Worm (Caenorhabditis elegans) whole organism, young adult: ENCODE data around the gene zip-7.

Source experiments
- B0336.3 ChIP-seq: fragments of 200-800 bp; sonication (Bioruptor generic); IDR thresholded peaks from 2 replicates; pipeline ENCODE4 v1.3.6; 2022; ENCODE audit warnings: missing genetic modification characterization, missing compliant biosample characterization
- C17E4.6 ChIP-seq: fragments of 200-800 bp; sonication (Bioruptor generic); IDR thresholded peaks from 2 replicates; pipeline ENCODE4 v1.3.6; 2022; ENCODE audit warnings: missing genetic modification reagents, missing genetic modification characterization, missing compliant biosample characterization
- F22D6.2 ChIP-seq: sonication (generic microtip); optimal IDR thresholded peaks from 2 replicates; lab custom pipeline; 2016; ENCODE audit warnings: mild to moderate bottlenecking, missing genetic modification characterization, missing compliant biosample characterization
- F33H1.4 ChIP-seq: fragments of 200-800 bp; sonication (Bioruptor generic); IDR thresholded peaks from 2 replicates; pipeline ENCODE4 v1.3.6; 2022; ENCODE audit warnings: missing genetic modification reagents, missing genetic modification characterization, missing compliant biosample characterization
- F52B5.7 ChIP-seq: sonication (generic microtip); optimal IDR thresholded peaks from 2 replicates; lab custom pipeline; 2016; ENCODE audit warnings: mild to moderate bottlenecking, missing genetic modification characterization, missing compliant biosample characterization
- K11D2.4 ChIP-seq: fragments of 200-800 bp; sonication (Bioruptor generic); IDR thresholded peaks from 2 replicates; pipeline ENCODE4 v1.3.6; 2022; ENCODE audit warnings: missing genetic modification reagents, missing genetic modification characterization, missing compliant biosample characterization
- T26A5.8 ChIP-seq: sonication (generic microtip); optimal IDR thresholded peaks from 2 replicates; lab custom pipeline; 2016; ENCODE audit warnings: missing genetic modification characterization, missing compliant biosample characterization
- Y53G8AR.9 ChIP-seq: fragments of 200-800 bp; sonication (Bioruptor generic); conservative IDR thresholded peaks from 2 replicates; pipeline ENCODE4 v1.3.6; 2022; ENCODE audit warnings: missing genetic modification reagents, missing genetic modification characterization, missing compliant biosample characterization
- Y56A3A.18 ChIP-seq: fragments of 200-800 bp; sonication (Bioruptor generic); IDR thresholded peaks from 2 replicates; pipeline ENCODE4 v1.3.6; 2022; ENCODE audit warnings: missing genetic modification reagents, missing genetic modification characterization, missing compliant biosample characterization
- Y95B8A.8 ChIP-seq: fragments of 200-800 bp; sonication (Bioruptor generic); IDR thresholded peaks from 2 replicates; pipeline ENCODE4 v1.3.6; 2022; ENCODE audit warnings: missing genetic modification reagents, missing genetic modification characterization, missing compliant biosample characterization
- ceh-58 ChIP-seq: fragments of 200-800 bp; sonication (Bioruptor generic); IDR thresholded peaks from 2 replicates; pipeline ENCODE4 v1.3.6; 2022; ENCODE audit warnings: missing genetic modification characterization, missing compliant biosample characterization
- die-1 ChIP-seq: sonication (generic microtip); optimal IDR thresholded peaks from 2 replicates; lab custom pipeline; 2016; ENCODE audit warnings: missing genotype, mild to moderate bottlenecking, missing genetic modification characterization, missing compliant biosample characterization
- dox-1 ChIP-seq: fragments of 200-800 bp; sonication (Bioruptor generic); IDR thresholded peaks from 2 replicates; pipeline ENCODE4 v1.3.6; 2022; ENCODE audit warnings: missing genetic modification reagents, missing genetic modification characterization, missing compliant biosample characterization
- ekl-4 ChIP-seq: fragments of 200-800 bp; sonication (Bioruptor generic); IDR thresholded peaks from 2 replicates; pipeline ENCODE4 v1.3.6; 2022; ENCODE audit warnings: missing genetic modification reagents, missing genetic modification characterization, missing compliant biosample characterization
- fkh-3 ChIP-seq: sonication (generic microtip); optimal IDR thresholded peaks from 2 replicates; lab custom pipeline; 2016; ENCODE audit warnings: mild to moderate bottlenecking, missing genetic modification characterization, missing compliant biosample characterization
- hlh-12 ChIP-seq: sonication (generic microtip); optimal IDR thresholded peaks from 2 replicates; lab custom pipeline; 2016; ENCODE audit warnings: missing genetic modification characterization, missing compliant biosample characterization
- hmg-1.2 ChIP-seq: fragments of 200-800 bp; sonication (Bioruptor generic); IDR thresholded peaks from 2 replicates; pipeline ENCODE4 v1.3.6; 2022; ENCODE audit warnings: missing genetic modification reagents, missing genetic modification characterization, missing compliant biosample characterization
- hsf-1 ChIP-seq: fragments of 200-800 bp; sonication (Bioruptor generic); IDR thresholded peaks from 2 replicates; pipeline ENCODE4 v1.3.6; 2022; ENCODE audit warnings: missing genetic modification reagents, missing genetic modification characterization, missing compliant biosample characterization
- lag-1 ChIP-seq: fragments of 200-800 bp; sonication (Bioruptor generic); IDR thresholded peaks from 2 replicates; pipeline ENCODE4 v1.3.6; 2022; ENCODE audit warnings: missing genetic modification reagents, missing genetic modification characterization, missing compliant biosample characterization
- let-607 ChIP-seq, 2 experiments: fragments of 200-800 bp in 1 of 2; sonication (Bioruptor generic) in 1 of 2; sonication (generic microtip) in 1 of 2; optimal IDR thresholded peaks; 2 replicates each; lab custom pipeline; 2016 to 2018; ENCODE audit warnings: mild to moderate bottlenecking in 2 of 2, missing compliant biosample characterization in 2 of 2, missing genetic modification characterization in 2 of 2, moderate library complexity in 2 of 2, missing genotype in 1 of 2
- lin-26 ChIP-seq: fragments of 200-800 bp; sonication (Bioruptor generic); IDR thresholded peaks from 2 replicates; pipeline ENCODE4 v1.3.6; 2022; ENCODE audit warnings: missing genetic modification reagents, missing genetic modification characterization, missing compliant biosample characterization
- lin-35 ChIP-seq, 3 experiments: fragments of 150-350 bp in 2 of 3; sonication (generic microtip) in 1 of 3; optimal IDR thresholded peaks; 2 replicates each; lab custom pipeline; 2014 to 2018; ENCODE audit warnings: missing biosample characterization in 3 of 3, missing genetic modification characterization in 3 of 3, missing genetic modification reagents in 3 of 3
- lin-40 ChIP-seq: sonication (generic microtip); optimal IDR thresholded peaks from 2 replicates; lab custom pipeline; 2016; ENCODE audit warnings: missing genetic modification characterization, mild to moderate bottlenecking, missing compliant biosample characterization, missing genotype, missing genetic modification reagents
- lin-54 ChIP-seq: fragments of 200-800 bp; sonication (Bioruptor generic); optimal IDR thresholded peaks from 2 replicates; lab custom pipeline; 2018; ENCODE audit warnings: mild to moderate bottlenecking, missing genetic modification characterization, missing compliant biosample characterization
- lir-1 ChIP-seq: fragments of 200-800 bp; sonication (Bioruptor generic); conservative IDR thresholded peaks from 2 replicates; pipeline ENCODE4 v1.3.6; 2022; ENCODE audit warnings: missing genetic modification reagents, missing genetic modification characterization, missing compliant biosample characterization
- lsy-27 ChIP-seq: sonication (generic microtip); optimal IDR thresholded peaks from 2 replicates; lab custom pipeline; 2017; ENCODE audit warnings: missing genetic modification characterization, mild to moderate bottlenecking, missing compliant biosample characterization, antibody characterized with exemption, missing genotype, borderline replicate concordance; ENCODE audit not compliant: insufficient read depth
- madf-6 ChIP-seq: fragments of 200-800 bp; sonication (Bioruptor generic); IDR thresholded peaks from 2 replicates; pipeline ENCODE4 v1.3.6; 2022; ENCODE audit warnings: missing genetic modification reagents, missing genetic modification characterization, missing compliant biosample characterization
- madf-8 ChIP-seq: fragments of 200-800 bp; sonication (Bioruptor generic); conservative IDR thresholded peaks from 2 replicates; pipeline ENCODE4 v1.3.6; 2022; ENCODE audit warnings: missing genetic modification reagents, missing genetic modification characterization, missing compliant biosample characterization
- mes-4 ChIP-seq: sonication (generic microtip); optimal IDR thresholded peaks from 2 replicates; lab custom pipeline; 2016; ENCODE audit warnings: missing genotype, missing genetic modification characterization, missing compliant biosample characterization
- mxl-1 ChIP-seq: sonication (generic microtip); optimal IDR thresholded peaks from 2 replicates; lab custom pipeline; 2016; ENCODE audit warnings: missing genetic modification characterization, missing compliant biosample characterization
- nhr-179 ChIP-seq: sonication (generic microtip); optimal IDR thresholded peaks from 2 replicates; lab custom pipeline; 2016; ENCODE audit warnings: mild to moderate bottlenecking, missing genetic modification characterization, missing compliant biosample characterization
- nhr-90 ChIP-seq: sonication (generic microtip); optimal IDR thresholded peaks from 2 replicates; lab custom pipeline; 2016; ENCODE audit warnings: missing genotype, mild to moderate bottlenecking, missing genetic modification characterization, missing compliant biosample characterization
- pbrm-1 ChIP-seq: fragments of 200-800 bp; sonication (Bioruptor generic); IDR thresholded peaks from 2 replicates; pipeline ENCODE4 v1.3.6; 2022; ENCODE audit warnings: missing genetic modification reagents, missing genetic modification characterization, missing compliant biosample characterization
- repo-1 ChIP-seq: sonication (generic microtip); optimal IDR thresholded peaks from 2 replicates; lab custom pipeline; 2017; ENCODE audit warnings: mild to moderate bottlenecking, missing genetic modification characterization, missing compliant biosample characterization
- snpc-3.4 ChIP-seq: sonication (generic microtip); optimal IDR thresholded peaks from 2 replicates; lab custom pipeline; 2017; ENCODE audit warnings: missing genetic modification characterization, mild to moderate bottlenecking, missing compliant biosample characterization, antibody characterized with exemption, moderate library complexity, missing genotype, missing genetic modification reagents
- unc-62 ChIP-seq: fragments of 150-350 bp; optimal IDR thresholded peaks from 2 replicates; lab custom pipeline; 2014; ENCODE audit warnings: missing biosample characterization, missing genetic modification reagents, missing genetic modification characterization
- ztf-18 ChIP-seq: sonication (generic microtip); optimal IDR thresholded peaks from 2 replicates; lab custom pipeline; 2016; ENCODE audit warnings: missing genotype, mild to moderate bottlenecking, missing genetic modification characterization, missing compliant biosample characterization
- ztf-26 ChIP-seq: sonication (generic microtip); optimal IDR thresholded peaks from 2 replicates; lab custom pipeline; 2017; ENCODE audit warnings: missing genetic modification characterization, missing compliant biosample characterization
- ztf-28 ChIP-seq: fragments of 200-800 bp; sonication (Bioruptor generic); IDR thresholded peaks from 2 replicates; pipeline ENCODE4 v1.3.6; 2022; ENCODE audit warnings: missing genetic modification reagents, missing genetic modification characterization, missing compliant biosample characterization

zip-7 gene

ce11 chrIV:16489958-16490357, 15.5 kb downstream of the zip-7 start (continued):
- TF ChIP-seq madf-6 (GFP tag; lab: Robert Waterston, UW), result no peak
- 0 out of 2 replicates have a peak, but pooled peaks have one; percentile 33 for TF ChIP-seq Y53G8AR.9
- TF ChIP-seq K11D2.4 (GFP tag; lab: Robert Waterston, UW), result no peak
- no peak for TF ChIP-seq fkh-3
- TF ChIP-seq unc-62 (GFP tag; lab: Kevin White, UChicago), result peak; percentile 37
- no peak for TF ChIP-seq mes-4 (tag; lab: Kevin White, UChicago)
- peak; percentile 61 for TF ChIP-seq dox-1
- TF ChIP-seq lin-26 (GFP tag; lab: Robert Waterston, UW), result no peak
- 0 out of 2 replicates have a peak, but pooled peaks have one; percentile 48 for TF ChIP-seq Y56A3A.18
- peak in 1 of 3 experiments; percentile 49 for TF ChIP-seq lin-35 (GFP tag; optimal IDR thresholded peaks at IDR 0.05; lab: Kevin White, UChicago)
- TF ChIP-seq lsy-27 (tag; lab: Kevin White, UChicago), result no peak
- no peak for TF ChIP-seq snpc-3.4 (tag; lab: Kevin White, UChicago)
- peak; percentile 27; the same call in 1 of the 2 replicates for TF ChIP-seq B0336.3 (GFP tag; lab: Robert Waterston, UW)
- no peak for TF ChIP-seq die-1
- peak in 1 of 2 experiments; percentile 24 for TF ChIP-seq let-607 (tag; optimal IDR thresholded peaks at IDR 0.05; lab: Kevin White, UChicago)
- TF ChIP-seq madf-8 (GFP tag; lab: Robert Waterston, UW), result no peak
- TF ChIP-seq mxl-1 (tag; lab: Kevin White, UChicago), result no peak
- no peak for TF ChIP-seq T26A5.8
- no peak for TF ChIP-seq ceh-58 (GFP tag; lab: Robert Waterston, UW)
- TF ChIP-seq Y95B8A.8 (GFP tag; lab: Robert Waterston, UW), result no peak
- TF ChIP-seq ztf-18 (tag; lab: Kevin White, UChicago), result no peak
- no peak for TF ChIP-seq F22D6.2
- TF ChIP-seq F52B5.7 (tag; lab: Kevin White, UChicago), result no peak
- peak; percentile 69 for TF ChIP-seq ztf-26 (tag; lab: Kevin White, UChicago)
- TF ChIP-seq hmg-1.2 (GFP tag; lab: Robert Waterston, UW), result peak; percentile 44; the same call in 1 of the 2 replicates

DNA sequence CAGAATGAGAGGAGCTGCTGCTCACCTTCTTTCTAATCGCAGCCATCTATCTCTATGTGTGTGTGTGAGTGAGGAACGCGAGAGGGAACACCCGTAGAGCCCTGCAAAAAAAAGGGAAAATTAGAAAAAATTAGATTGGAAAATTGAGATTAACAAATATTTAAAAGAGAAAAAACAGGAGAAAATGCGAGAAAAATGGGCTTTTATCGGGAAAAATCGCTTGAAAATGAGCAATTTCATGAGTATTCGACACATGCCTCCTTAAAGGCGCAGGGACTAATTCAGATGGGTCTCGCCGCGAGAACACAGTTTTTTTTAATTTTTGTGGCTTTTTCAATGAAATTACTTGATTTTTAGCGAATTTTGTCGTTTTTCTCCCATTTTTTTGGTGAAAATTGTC, 16.6 kb downstream of the zip-7 start, which contains the start of gene rho-1:
Gene rho-1, minus strand, starts transcription at position 101 of the 400 bp plus-strand sequence.
- TF ChIP-seq nhr-90 (tag; lab: Kevin White, UChicago), result no peak
- no peak for TF ChIP-seq ztf-28
- TF ChIP-seq lag-1 (GFP tag; lab: Robert Waterston, UW), result no peak
- no peak for TF ChIP-seq hsf-1 (GFP tag; lab: Robert Waterston, UW)
- TF ChIP-seq C17E4.6 (GFP tag; lab: Robert Waterston, UW), result no peak
- TF ChIP-seq snpc-3.4 (tag; lab: Kevin White, UChicago), result no peak
- no peak for TF ChIP-seq B0336.3 (GFP tag; lab: Robert Waterston, UW)
- TF ChIP-seq lir-1 (GFP tag; lab: Robert Waterston, UW), result no peak
- no peak for TF ChIP-seq pbrm-1
- no peak for TF ChIP-seq nhr-179 (tag; lab: Kevin White, UChicago)
- TF ChIP-seq ekl-4, result no peak
- TF ChIP-seq F33H1.4 (GFP tag; lab: Robert Waterston, UW), result no peak
- no peak for TF ChIP-seq lin-35 (GFP tag; optimal IDR thresholded peaks at IDR 0.05; lab: Kevin White, UChicago)
- no peak for TF ChIP-seq hlh-12 (tag; lab: Kevin White, UChicago)
- TF ChIP-seq lin-54 (GFP tag; lab: Kevin White, UChicago), result no peak
- no peak for TF ChIP-seq repo-1 (tag; lab: Kevin White, UChicago)
- TF ChIP-seq lin-40 (tag; lab: Kevin White, UChicago), result no peak
